Fruit fly (Drosophila melanogaster) whole organism, pupa: ENCODE measurements around the gene neo.

ENCODE experiments used
- CG10348 ChIP-seq: fragments of 200-800 bp; sonication (Bioruptor generic); IDR thresholded peaks from 2 replicates; pipeline ENCODE4 v1.3.6; 2022; ENCODE audit warnings: missing biosample characterization, missing genetic modification characterization
- CG13204 ChIP-seq: fragments of 200-800 bp; sonication (Bioruptor generic); optimal IDR thresholded peaks from 2 replicates; lab custom pipeline; 2018; ENCODE audit warnings: missing biosample characterization, mild to moderate bottlenecking, missing genetic modification characterization, moderate library complexity
- CG14655 ChIP-seq: fragments of 200-800 bp; sonication (Bioruptor generic); optimal IDR thresholded peaks from 3 replicates; lab custom pipeline; 2017; ENCODE audit warnings: mild to moderate bottlenecking, missing biosample characterization, missing genetic modification reagents, missing genetic modification characterization
- CG32121 ChIP-seq: fragments of 200-800 bp; sonication (Bioruptor generic); IDR thresholded peaks from 2 replicates; pipeline ENCODE4 v1.3.6; 2022; ENCODE audit warnings: missing biosample characterization, missing genetic modification characterization
- CG34367 ChIP-seq: fragments of 200-800 bp; sonication (Bioruptor generic); optimal IDR thresholded peaks from 2 replicates; lab custom pipeline; 2018; ENCODE audit warnings: missing biosample characterization, mild to moderate bottlenecking, missing genetic modification characterization
- CG8159 ChIP-seq: fragments of 200-800 bp; sonication (Bioruptor generic); optimal IDR thresholded peaks from 3 replicates; lab custom pipeline; 2018; ENCODE audit warnings: missing biosample characterization, mild to moderate bottlenecking, missing genetic modification characterization, moderate library complexity
- Ets98B ChIP-seq: fragments of 200-800 bp; sonication (Bioruptor generic); IDR thresholded peaks from 2 replicates; pipeline ENCODE4 v1.3.6; 2022; ENCODE audit warnings: missing biosample characterization, missing genetic modification characterization
- Pif1B ChIP-seq: fragments of 200-800 bp; sonication (Bioruptor generic); optimal IDR thresholded peaks from 3 replicates; lab custom pipeline; 2016; ENCODE audit warnings: missing biosample characterization, missing genetic modification characterization

DNA sequence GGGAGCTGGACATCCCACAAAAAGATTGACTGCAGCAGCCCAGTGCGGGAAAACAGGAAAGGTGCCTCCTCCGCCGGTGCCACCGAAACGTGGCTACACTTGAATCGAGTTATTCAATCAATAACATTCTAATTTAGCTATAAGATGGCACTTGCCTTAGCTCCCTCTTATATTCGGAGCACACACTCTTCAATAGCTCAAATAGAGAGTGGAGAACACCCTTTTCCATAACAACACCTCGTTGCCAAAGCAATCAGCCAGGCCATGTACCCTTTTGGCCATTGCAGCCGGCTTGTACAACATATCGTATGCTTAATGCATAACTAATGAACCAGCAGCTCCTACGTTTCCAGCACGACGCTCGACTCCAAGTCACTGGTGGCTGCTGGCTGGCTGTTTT, 18.8 kb downstream of the neo start:
- TF ChIP-seq CG14655 (GFP tag; lab: Kevin White, UChicago), result peak; percentile 49
- no peak for TF ChIP-seq CG10348 (GFP tag; lab: Robert Waterston, UW)
- TF ChIP-seq Ets98B (GFP tag; lab: Robert Waterston, UW), result 0 out of 2 replicates have a peak, but pooled peaks have one; percentile 33
- no peak for TF ChIP-seq CG34367 (tag; lab: Kevin White, UChicago)
- TF ChIP-seq CG8159 (tag; lab: Kevin White, UChicago), result no peak
- peak; percentile 46; the same call in 1 of the 2 replicates for TF ChIP-seq CG32121 (GFP tag; lab: Robert Waterston, UW)
- no peak for TF ChIP-seq CG13204 (GFP tag; lab: Kevin White, UChicago)
- no peak for TF ChIP-seq Pif1B (GFP tag; lab: Kevin White, UChicago)
